Fruit fly (Drosophila melanogaster): ENCODE data around the gene Hex-t1.

Gene Hex-t1

dm6 chr3R:26464370-26464769 is 15.5 kb downstream of the Hex-t1 start:
- TF ChIP-seq rgr (GFP tag; optimal IDR thresholded peaks at IDR 0.05) (no peak), Hnf4 (GFP tag; optimal IDR thresholded peaks at IDR 0.05) (peak; percentile 21)

- TF ChIP-seq foxo (GFP tag; optimal IDR thresholded peaks at IDR 0.05) (no peak), Hnf4 (GFP tag; optimal IDR thresholded peaks at IDR 0.05) (no peak), Vsx2 (GFP tag; optimal IDR thresholded peaks at IDR 0.05; ENCODE audit: partially characterized antibody) (no peak), dmrt93B (GFP tag; optimal IDR thresholded peaks at IDR 0.05) (no peak), jim (GFP tag; optimal IDR thresholded peaks at IDR 0.05) (no peak), N (GFP tag; optimal IDR thresholded peaks at IDR 0.05) (no peak), Rel (GFP tag; optimal IDR thresholded peaks at IDR 0.05) (no peak), Rel (tag; optimal IDR thresholded peaks at IDR 0.05) (no peak), CrebA (GFP tag; optimal IDR thresholded peaks at IDR 0.05; ENCODE audit: borderline replicate concordance) (no peak), rgr (GFP tag; optimal IDR thresholded peaks at IDR 0.05) (no peak), pan (optimal IDR thresholded peaks at IDR 0.05) (no peak), ey (GFP tag; optimal IDR thresholded peaks at IDR 0.05) (no peak), sv (GFP tag; optimal IDR thresholded peaks at IDR 0.05) (no peak), Sp1 (GFP tag; optimal IDR thresholded peaks at IDR 0.05) (no peak)
Observed at dm6 chr3R:26465121-26465520, 16.2 kb downstream of the Hex-t1 start.

dm6 chr3R:26478040-26478439 is 29.2 kb downstream of the Hex-t1 start:
- no peak for TF ChIP-seq Mio (GFP tag; optimal IDR thresholded peaks at IDR 0.05)
- no peak for TF ChIP-seq CG32264 (GFP tag; optimal IDR thresholded peaks at IDR 0.05)
- no peak for TF ChIP-seq psq (GFP tag; optimal IDR thresholded peaks at IDR 0.05)
- TF ChIP-seq Jra (GFP tag; optimal IDR thresholded peaks at IDR 0.05), result no peak
- no peak for TF ChIP-seq lola (GFP tag; optimal IDR thresholded peaks at IDR 0.05)
- no peak for TF ChIP-seq tai (GFP tag; optimal IDR thresholded peaks at IDR 0.05)
- TF ChIP-seq sv (GFP tag; optimal IDR thresholded peaks at IDR 0.05), result no peak
- no peak for TF ChIP-seq N (GFP tag; optimal IDR thresholded peaks at IDR 0.05)
- no peak for TF ChIP-seq GATAd (GFP tag; optimal IDR thresholded peaks at IDR 0.05)
- TF ChIP-seq dsf (GFP tag; optimal IDR thresholded peaks at IDR 0.05; ENCODE audit: borderline replicate concordance), result no peak
- no peak for TF ChIP-seq rgr (GFP tag; optimal IDR thresholded peaks at IDR 0.05)
- TF ChIP-seq Abd-B (GFP tag; optimal IDR thresholded peaks at IDR 0.05), result no peak
- TF ChIP-seq fru (GFP tag; optimal IDR thresholded peaks at IDR 0.05), result no peak
- no peak for TF ChIP-seq Hnf4 (GFP tag; optimal IDR thresholded peaks at IDR 0.05)
- no peak for TF ChIP-seq Hr83 (GFP tag; optimal IDR thresholded peaks at IDR 0.05; ENCODE audit: poor library complexity, severe bottlenecking)
- no peak for TF ChIP-seq Rel (GFP tag; optimal IDR thresholded peaks at IDR 0.05)
- TF ChIP-seq Rel (tag; optimal IDR thresholded peaks at IDR 0.05), result no peak
- no peak for TF ChIP-seq CrebA (GFP tag; optimal IDR thresholded peaks at IDR 0.05; ENCODE audit: borderline replicate concordance)
- no peak for TF ChIP-seq dmrt93B (GFP tag; optimal IDR thresholded peaks at IDR 0.05)

dm6 chr3R:26478644-26479043 is 29.8 kb downstream of the Hex-t1 start:
- TF ChIP-seq jim (GFP tag; optimal IDR thresholded peaks at IDR 0.05) (no peak), Dfd (GFP tag; optimal IDR thresholded peaks at IDR 0.05) (peak; percentile 70)

- no peak for TF ChIP-seq Hr83 (GFP tag; optimal IDR thresholded peaks at IDR 0.05; ENCODE audit: poor library complexity, severe bottlenecking)
- TF ChIP-seq dmrt93B (GFP tag; optimal IDR thresholded peaks at IDR 0.05), result no peak
- no peak for TF ChIP-seq CG32264 (GFP tag; optimal IDR thresholded peaks at IDR 0.05)
- TF ChIP-seq Vsx2 (GFP tag; optimal IDR thresholded peaks at IDR 0.05; ENCODE audit: partially characterized antibody), result no peak
- no peak for TF ChIP-seq Mio (GFP tag; optimal IDR thresholded peaks at IDR 0.05)
- no peak for TF ChIP-seq fru (GFP tag; optimal IDR thresholded peaks at IDR 0.05)
- no peak for TF ChIP-seq pan (optimal IDR thresholded peaks at IDR 0.05)
- no peak for TF ChIP-seq jim (GFP tag; optimal IDR thresholded peaks at IDR 0.05)
- no peak for TF ChIP-seq Dif (GFP tag; optimal IDR thresholded peaks at IDR 0.05; ENCODE audit: partially characterized antibody)
- no peak for TF ChIP-seq Hnf4 (GFP tag; optimal IDR thresholded peaks at IDR 0.05)
- no peak for TF ChIP-seq dsf (GFP tag; optimal IDR thresholded peaks at IDR 0.05; ENCODE audit: borderline replicate concordance)
- TF ChIP-seq br (GFP tag; optimal IDR thresholded peaks at IDR 0.05), result no peak
- TF ChIP-seq HLH106 (tag; optimal IDR thresholded peaks at IDR 0.05), result no peak
- no peak for TF ChIP-seq Jra (GFP tag; optimal IDR thresholded peaks at IDR 0.05)
Observed at dm6 chr3R:26479208-26479607, 30.3 kb downstream of the Hex-t1 start.

- TF ChIP-seq Dfd (GFP tag; optimal IDR thresholded peaks at IDR 0.05), result peak; percentile 14
- TF ChIP-seq dsf (GFP tag; optimal IDR thresholded peaks at IDR 0.05; ENCODE audit: borderline replicate concordance), result no peak
Observed at dm6 chr3R:26480362-26480761, 31.5 kb downstream of the Hex-t1 start.

Measured in whole organism, wandering third instar larva.